Worm (Caenorhabditis elegans): ENCODE measurements around the gene gldi-6.

ce11 chrII:3473744-3474143 lies 27.0 kb downstream of the gldi-6 start, which contains the start of gene sdz-32:
- no peak for TF ChIP-seq let-607 (tag; optimal IDR thresholded peaks at IDR 0.05)
- no peak for TF ChIP-seq F39B2.1 (GFP tag; IDR thresholded peaks at IDR 0.05)
- no peak for TF ChIP-seq zim-3 (tag; optimal IDR thresholded peaks at IDR 0.05)
